Worm (Caenorhabditis elegans) whole organism, young adult: Measurements from ENCODE around the gene F41E7.7.

Experiments used
- B0261.1 ChIP-seq: sonication (generic microtip); optimal IDR thresholded peaks from 2 replicates; lab custom pipeline; 2016; ENCODE audit warnings: mild to moderate bottlenecking, missing genetic modification characterization, moderate library complexity, missing compliant biosample characterization
- B0336.3 ChIP-seq: fragments of 200-800 bp; sonication (Bioruptor generic); IDR thresholded peaks from 2 replicates; pipeline ENCODE4 v1.3.6; 2022; ENCODE audit warnings: missing genetic modification characterization, missing compliant biosample characterization
- C06A6.2 ChIP-seq: fragments of 200-800 bp; sonication (Bioruptor generic); conservative IDR thresholded peaks from 2 replicates; pipeline ENCODE4 v1.3.6; 2022; ENCODE audit warnings: missing genetic modification characterization, missing compliant biosample characterization
- D2030.7 ChIP-seq: fragments of 200-800 bp; sonication (Bioruptor generic); IDR thresholded peaks from 2 replicates; pipeline ENCODE4 v1.3.6; 2022; ENCODE audit warnings: missing genetic modification reagents, missing genetic modification characterization, missing compliant biosample characterization
- F23B12.7 ChIP-seq: sonication (generic microtip); optimal IDR thresholded peaks from 2 replicates; lab custom pipeline; 2017; ENCODE audit warnings: missing genetic modification characterization, mild to moderate bottlenecking, missing compliant biosample characterization, antibody characterized with exemption, moderate library complexity; ENCODE audit not compliant: insufficient read depth
- F33H1.4 ChIP-seq: fragments of 200-800 bp; sonication (Bioruptor generic); IDR thresholded peaks from 2 replicates; pipeline ENCODE4 v1.3.6; 2022; ENCODE audit warnings: missing genetic modification reagents, missing genetic modification characterization, missing compliant biosample characterization
- F39B2.1 ChIP-seq: fragments of 200-800 bp; sonication (Bioruptor generic); IDR thresholded peaks from 2 replicates; pipeline ENCODE4 v1.3.6; 2022; ENCODE audit warnings: missing genetic modification reagents, missing genetic modification characterization, missing compliant biosample characterization
- F52B5.7 ChIP-seq: sonication (generic microtip); optimal IDR thresholded peaks from 2 replicates; lab custom pipeline; 2016; ENCODE audit warnings: mild to moderate bottlenecking, missing genetic modification characterization, missing compliant biosample characterization
- K11D2.4 ChIP-seq: fragments of 200-800 bp; sonication (Bioruptor generic); IDR thresholded peaks from 2 replicates; pipeline ENCODE4 v1.3.6; 2022; ENCODE audit warnings: missing genetic modification reagents, missing genetic modification characterization, missing compliant biosample characterization
- Y53G8AR.9 ChIP-seq: fragments of 200-800 bp; sonication (Bioruptor generic); conservative IDR thresholded peaks from 2 replicates; pipeline ENCODE4 v1.3.6; 2022; ENCODE audit warnings: missing genetic modification reagents, missing genetic modification characterization, missing compliant biosample characterization
- Y56A3A.18 ChIP-seq: fragments of 200-800 bp; sonication (Bioruptor generic); IDR thresholded peaks from 2 replicates; pipeline ENCODE4 v1.3.6; 2022; ENCODE audit warnings: missing genetic modification reagents, missing genetic modification characterization, missing compliant biosample characterization
- atf-7 ChIP-seq: sonication (generic microtip); optimal IDR thresholded peaks from 2 replicates; lab custom pipeline; 2017; ENCODE audit warnings: mild to moderate bottlenecking, missing genetic modification characterization, missing compliant biosample characterization
- attf-5 ChIP-seq: fragments of 200-800 bp; sonication (Bioruptor generic); optimal IDR thresholded peaks from 2 replicates; lab custom pipeline; 2018; ENCODE audit warnings: mild to moderate bottlenecking, missing genetic modification characterization, missing compliant biosample characterization
- bed-1 ChIP-seq: fragments of 200-800 bp; sonication (Bioruptor generic); IDR thresholded peaks from 2 replicates; pipeline ENCODE4 v1.3.6; 2022; ENCODE audit warnings: missing genetic modification reagents, missing genetic modification characterization, missing compliant biosample characterization
- cebp-1 ChIP-seq, 2 experiments: fragments of 200-800 bp in 1 of 2; sonication (Bioruptor generic) in 1 of 2; sonication (generic microtip) in 1 of 2; IDR thresholded peaks in 1 of 2; optimal IDR thresholded peaks in 1 of 2; 2 replicates each; pipeline versions ENCODE4 v1.3.6 to Lab custom; 2017 to 2022; ENCODE audit warnings: missing compliant biosample characterization in 2 of 2, missing genetic modification characterization in 2 of 2, mild to moderate bottlenecking in 1 of 2, missing genetic modification reagents in 1 of 2, moderate library complexity in 1 of 2
- ceh-100 ChIP-seq: fragments of 200-800 bp; sonication (Bioruptor generic); IDR thresholded peaks from 2 replicates; pipeline ENCODE4 v1.3.6; 2022; ENCODE audit warnings: missing genetic modification reagents, missing genetic modification characterization, missing compliant biosample characterization
- ceh-58 ChIP-seq: fragments of 200-800 bp; sonication (Bioruptor generic); IDR thresholded peaks from 2 replicates; pipeline ENCODE4 v1.3.6; 2022; ENCODE audit warnings: missing genetic modification characterization, missing compliant biosample characterization
- ceh-79 ChIP-seq: sonication (generic microtip); optimal IDR thresholded peaks from 2 replicates; lab custom pipeline; 2017; ENCODE audit warnings: mild to moderate bottlenecking, missing genetic modification characterization, missing compliant biosample characterization
- die-1 ChIP-seq: sonication (generic microtip); optimal IDR thresholded peaks from 2 replicates; lab custom pipeline; 2016; ENCODE audit warnings: missing genotype, mild to moderate bottlenecking, missing genetic modification characterization, missing compliant biosample characterization
- dpl-1 ChIP-seq: fragments of 150-350 bp; optimal IDR thresholded peaks from 2 replicates; lab custom pipeline; 2014; ENCODE audit warnings: missing biosample characterization, missing genetic modification reagents, missing genetic modification characterization
- egrh-3 ChIP-seq: fragments of 200-800 bp; sonication (Bioruptor generic); IDR thresholded peaks from 2 replicates; pipeline ENCODE4 v1.3.6; 2022; ENCODE audit warnings: missing genetic modification reagents, missing genetic modification characterization, missing compliant biosample characterization
- hmg-20 ChIP-seq: fragments of 200-800 bp; sonication (Bioruptor generic); IDR thresholded peaks from 2 replicates; pipeline ENCODE4 v1.3.6; 2022; ENCODE audit warnings: missing genetic modification reagents, missing genetic modification characterization, missing compliant biosample characterization
- let-526 ChIP-seq: fragments of 200-800 bp; sonication (Bioruptor generic); IDR thresholded peaks from 2 replicates; pipeline ENCODE4 v1.3.6; 2022; ENCODE audit warnings: missing genetic modification reagents, missing genetic modification characterization, missing compliant biosample characterization
- let-607 ChIP-seq, 2 experiments: fragments of 200-800 bp in 1 of 2; sonication (Bioruptor generic) in 1 of 2; sonication (generic microtip) in 1 of 2; optimal IDR thresholded peaks; 2 replicates each; lab custom pipeline; 2016 to 2018; ENCODE audit warnings: mild to moderate bottlenecking in 2 of 2, missing compliant biosample characterization in 2 of 2, missing genetic modification characterization in 2 of 2, moderate library complexity in 2 of 2, missing genotype in 1 of 2
- lin-26 ChIP-seq: fragments of 200-800 bp; sonication (Bioruptor generic); IDR thresholded peaks from 2 replicates; pipeline ENCODE4 v1.3.6; 2022; ENCODE audit warnings: missing genetic modification reagents, missing genetic modification characterization, missing compliant biosample characterization
- lir-1 ChIP-seq: fragments of 200-800 bp; sonication (Bioruptor generic); conservative IDR thresholded peaks from 2 replicates; pipeline ENCODE4 v1.3.6; 2022; ENCODE audit warnings: missing genetic modification reagents, missing genetic modification characterization, missing compliant biosample characterization
- lsy-27 ChIP-seq: sonication (generic microtip); optimal IDR thresholded peaks from 2 replicates; lab custom pipeline; 2017; ENCODE audit warnings: missing genetic modification characterization, mild to moderate bottlenecking, missing compliant biosample characterization, antibody characterized with exemption, missing genotype, borderline replicate concordance; ENCODE audit not compliant: insufficient read depth
- madf-3 ChIP-seq: fragments of 200-800 bp; sonication (Bioruptor generic); IDR thresholded peaks from 2 replicates; pipeline ENCODE4 v1.3.6; 2022; ENCODE audit warnings: missing genetic modification reagents, missing genetic modification characterization, missing compliant biosample characterization
- mcd-1 ChIP-seq: fragments of 200-800 bp; sonication (Bioruptor generic); IDR thresholded peaks from 2 replicates; pipeline ENCODE4 v1.3.6; 2022; ENCODE audit warnings: missing genetic modification reagents, missing genetic modification characterization, missing compliant biosample characterization
- mel-28 ChIP-seq: sonication (generic microtip); optimal IDR thresholded peaks from 2 replicates; lab custom pipeline; 2016; ENCODE audit warnings: borderline replicate concordance, mild to moderate bottlenecking, missing genetic modification characterization, missing compliant biosample characterization
- mxl-1 ChIP-seq: sonication (generic microtip); optimal IDR thresholded peaks from 2 replicates; lab custom pipeline; 2016; ENCODE audit warnings: missing genetic modification characterization, missing compliant biosample characterization
- nfya-1 ChIP-seq: sonication (generic microtip); optimal IDR thresholded peaks from 2 replicates; lab custom pipeline; 2017; ENCODE audit warnings: antibody characterized with exemption, missing compliant biosample characterization, missing genetic modification characterization, borderline replicate concordance; ENCODE audit not compliant: insufficient read depth
- nfya-2 ChIP-seq: fragments of 200-800 bp; sonication (Bioruptor generic); IDR thresholded peaks from 2 replicates; pipeline ENCODE4 v1.3.6; 2022; ENCODE audit warnings: missing genetic modification reagents, missing genetic modification characterization, missing compliant biosample characterization
- nfyb-1 ChIP-seq: fragments of 200-800 bp; sonication (Bioruptor generic); IDR thresholded peaks from 2 replicates; pipeline ENCODE4 v1.3.6; 2022; ENCODE audit warnings: missing genetic modification reagents, missing genetic modification characterization, missing compliant biosample characterization
- nhr-90 ChIP-seq: sonication (generic microtip); optimal IDR thresholded peaks from 2 replicates; lab custom pipeline; 2016; ENCODE audit warnings: missing genotype, mild to moderate bottlenecking, missing genetic modification characterization, missing compliant biosample characterization
- pbrm-1 ChIP-seq: fragments of 200-800 bp; sonication (Bioruptor generic); IDR thresholded peaks from 2 replicates; pipeline ENCODE4 v1.3.6; 2022; ENCODE audit warnings: missing genetic modification reagents, missing genetic modification characterization, missing compliant biosample characterization
- pha-4 ChIP-seq: fragments of 150-350 bp; sonication (generic microtip); optimal IDR thresholded peaks from 2 replicates; lab custom pipeline; 2014; ENCODE audit warnings: missing biosample characterization, missing genetic modification reagents, missing genetic modification characterization
- rcor-1 ChIP-seq: fragments of 200-800 bp; sonication (Bioruptor generic); IDR thresholded peaks from 2 replicates; pipeline ENCODE4 v1.3.6; 2022; ENCODE audit warnings: missing genetic modification reagents, missing genetic modification characterization, missing compliant biosample characterization
- tbx-9 ChIP-seq: sonication (generic microtip); optimal IDR thresholded peaks from 2 replicates; lab custom pipeline; 2016; ENCODE audit warnings: borderline replicate concordance, missing genetic modification characterization, inconsistent platforms, missing compliant biosample characterization
- tlf-1 ChIP-seq: fragments of 200-800 bp; sonication (Bioruptor generic); optimal IDR thresholded peaks from 2 replicates; lab custom pipeline; 2018; ENCODE audit warnings: mild to moderate bottlenecking, missing genetic modification characterization, missing compliant biosample characterization
- zfh-2 ChIP-seq: fragments of 200-800 bp; sonication (Bioruptor generic); conservative IDR thresholded peaks from 2 replicates; pipeline ENCODE4 v1.3.6; 2022; ENCODE audit warnings: missing genetic modification reagents, missing genetic modification characterization, missing compliant biosample characterization
- ztf-25 ChIP-seq: fragments of 200-800 bp; sonication (Bioruptor generic); IDR thresholded peaks from 2 replicates; pipeline ENCODE4 v1.3.6; 2022; ENCODE audit warnings: missing genetic modification reagents, missing genetic modification characterization, missing compliant biosample characterization
- ztf-26 ChIP-seq: sonication (generic microtip); optimal IDR thresholded peaks from 2 replicates; lab custom pipeline; 2017; ENCODE audit warnings: missing genetic modification characterization, missing compliant biosample characterization
- ztf-3 ChIP-seq: fragments of 200-800 bp; sonication (Bioruptor generic); optimal IDR thresholded peaks from 2 replicates; lab custom pipeline; 2018; ENCODE audit warnings: mild to moderate bottlenecking, missing genetic modification characterization, missing compliant biosample characterization

The F41E7.7 gene

ce11 chrX:10336592-10336991 is 29.0 kb downstream of the F41E7.7 start (continued):
- TF ChIP-seq bed-1: no peak
- TF ChIP-seq ztf-25 (GFP tag; lab: Robert Waterston, UW): no peak
- TF ChIP-seq ceh-79 (tag; lab: Kevin White, UChicago): no peak
- TF ChIP-seq attf-5: no peak
- TF ChIP-seq F33H1.4 (GFP tag; lab: Robert Waterston, UW): no peak
- TF ChIP-seq pbrm-1 (GFP tag; lab: Robert Waterston, UW): no peak
- TF ChIP-seq lsy-27: no peak
- peak; percentile 33; the same call in 1 of the 2 replicates for TF ChIP-seq egrh-3 (GFP tag; lab: Robert Waterston, UW)
- no peak for TF ChIP-seq let-607 (tag; optimal IDR thresholded peaks at IDR 0.05; lab: Kevin White, UChicago)

- no peak for TF ChIP-seq mel-28 (tag; lab: Kevin White, UChicago)
- no peak for TF ChIP-seq K11D2.4 (GFP tag; lab: Robert Waterston, UW)
- TF ChIP-seq ceh-58 (GFP tag; lab: Robert Waterston, UW): no peak
- TF ChIP-seq, all 124 proteins: peak for 0
These were observed 30.5 kb downstream of the F41E7.7 start, which contains the start of gene cut-5 for ce11 chrX:10338100-10338499. Gene cut-5 (minus strand): TSS chrX:10338200.

- TF ChIP-seq ztf-26 (tag; lab: Kevin White, UChicago) (no peak), lsy-27 (no peak), ztf-25 (GFP tag; lab: Robert Waterston, UW) (no peak), madf-3 (GFP tag; lab: Robert Waterston, UW) (0 out of 2 replicates have a peak, but pooled peaks have one; percentile 26), atf-7 (tag; lab: Kevin White, UChicago) (no peak), cebp-1 (GFP tag; IDR thresholded peaks at IDR 0.05; lab: Robert Waterston, UW) (no peak), cebp-1 (tag; optimal IDR thresholded peaks at IDR 0.05; lab: Kevin White, UChicago) (peak; percentile 36), B0261.1 (tag; lab: Kevin White, UChicago) (no peak), hmg-20 (GFP tag; lab: Robert Waterston, UW) (no peak), zfh-2 (GFP tag; lab: Robert Waterston, UW) (no peak), F52B5.7 (tag; lab: Kevin White, UChicago) (no peak), mxl-1 (no peak), dpl-1 (no peak), F23B12.7 (tag; lab: Kevin White, UChicago) (no peak), die-1 (no peak), pha-4 (tag; lab: Kevin White, UChicago) (no peak), nfya-2 (GFP tag; lab: Robert Waterston, UW) (no peak), nhr-90 (no peak), mcd-1 (GFP tag; lab: Robert Waterston, UW) (no peak), tbx-9 (tag; lab: Kevin White, UChicago) (no peak), Y53G8AR.9 (GFP tag; lab: Robert Waterston, UW) (0 out of 2 replicates have a peak, but pooled peaks have one; percentile 43), C06A6.2 (GFP tag; lab: Robert Waterston, UW) (no peak), F39B2.1 (GFP tag; lab: Robert Waterston, UW) (no peak), B0336.3 (GFP tag; lab: Robert Waterston, UW) (peak; percentile 63; the same call in 1 of the 2 replicates), ztf-3 (no peak), tlf-1 (peak; percentile 55), rcor-1 (GFP tag; lab: Robert Waterston, UW) (no peak), ceh-100 (GFP tag; lab: Robert Waterston, UW) (no peak), lin-26 (GFP tag; lab: Robert Waterston, UW) (0 out of 2 replicates have a peak, but pooled peaks have one; percentile 22), nfya-1 (tag; lab: Kevin White, UChicago) (no peak), let-526 (no peak), D2030.7 (GFP tag; lab: Robert Waterston, UW) (no peak), Y56A3A.18 (GFP tag; lab: Robert Waterston, UW) (0 out of 2 replicates have a peak, but pooled peaks have one; percentile 55), nfyb-1 (GFP tag; lab: Robert Waterston, UW) (peak; percentile 71; the same call in 1 of the 2 replicates), lir-1 (GFP tag; lab: Robert Waterston, UW) (no peak), egrh-3 (GFP tag; lab: Robert Waterston, UW) (no peak)
These were observed 31.2 kb downstream of the F41E7.7 start for ce11 chrX:10338761-10339160.
